Worm (Caenorhabditis elegans): ENCODE results near the gene cpx-2.

DNA sequence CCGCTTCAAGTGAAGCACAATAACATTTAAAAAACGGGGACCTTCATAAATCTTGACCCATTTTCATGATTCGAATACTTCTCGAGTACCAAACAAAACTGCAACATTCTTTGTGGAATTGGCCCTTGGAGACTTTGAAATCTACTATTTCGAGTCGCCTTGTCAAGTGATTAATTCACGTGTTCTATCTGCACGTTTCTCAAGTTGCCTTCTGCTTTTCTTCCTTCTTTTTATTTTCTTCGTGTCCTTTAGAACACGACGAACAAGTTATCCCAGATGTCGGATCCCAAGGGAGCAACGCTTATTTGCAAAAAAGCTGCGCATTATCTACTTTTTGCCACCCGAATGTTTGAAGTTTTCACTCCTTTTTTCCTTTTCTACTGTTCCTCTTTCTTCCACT is 9.7 kb downstream of the cpx-2 start:
- TF ChIP-seq nhr-77 (tag; optimal IDR thresholded peaks at IDR 0.05) (no peak), lin-39 (tag; optimal IDR thresholded peaks at IDR 0.05) (no peak), fos-1 (tag; optimal IDR thresholded peaks at IDR 0.05) (no peak), aly-2 (tag; optimal IDR thresholded peaks at IDR 0.05) (no peak), unc-62 (GFP tag; optimal IDR thresholded peaks at IDR 0.05) (no peak), alr-1 (tag; optimal IDR thresholded peaks at IDR 0.05; ENCODE audit: borderline replicate concordance) (no peak), elt-2 (tag; optimal IDR thresholded peaks at IDR 0.05) (no peak)

All from whole organism, L1 larva.